Worm (Caenorhabditis elegans) whole organism, L4 larva: Measurements from ENCODE around the gene C45B2.6.

Experiments used
- R02D3.7 ChIP-seq: fragments of 150-350 bp; sonication (generic microtip); optimal IDR thresholded peaks from 3 replicates; lab custom pipeline; 2014; ENCODE audit warnings: missing biosample characterization, missing genetic modification characterization
- T26A8.4 ChIP-seq: fragments of 200-800 bp; sonication (Bioruptor generic); IDR thresholded peaks from 2 replicates; pipeline ENCODE4 v1.3.6; 2022; ENCODE audit warnings: missing genetic modification characterization, missing compliant biosample characterization
- aha-1 ChIP-seq: fragments of 150-350 bp; peaks from one replicate; lab custom pipeline; 2014; ENCODE audit warnings: missing biosample characterization, missing genetic modification characterization
- ctbp-1 ChIP-seq: fragments of 200-800 bp; sonication (Bioruptor generic); IDR thresholded peaks from 2 replicates; pipeline ENCODE4 v1.3.6; 2022; ENCODE audit warnings: missing genetic modification reagents, missing genetic modification characterization, missing compliant biosample characterization
- daf-16 ChIP-seq, 3 experiments: sonication (generic microtip); optimal IDR thresholded peaks; 2 replicates each; lab custom pipeline; 2016 to 2017; ENCODE audit warnings: missing genetic modification characterization in 3 of 3, missing genetic modification reagents in 3 of 3, mild to moderate bottlenecking in 2 of 3, missing compliant biosample characterization in 2 of 3, missing biosample characterization in 1 of 3, moderate library complexity in 1 of 3
- dmd-6 ChIP-seq: fragments of 200-800 bp; sonication (Bioruptor generic); IDR thresholded peaks from 2 replicates; pipeline ENCODE4 v1.3.6; 2022; ENCODE audit warnings: missing genetic modification reagents, missing genetic modification characterization, missing compliant biosample characterization
- dmd-9 ChIP-seq: fragments of 200-800 bp; sonication (Bioruptor generic); IDR thresholded peaks from 2 replicates; pipeline ENCODE4 v1.3.6; 2022; ENCODE audit warnings: missing genetic modification reagents, missing genetic modification characterization, missing compliant biosample characterization
- dve-1 ChIP-seq: sonication (generic microtip); optimal IDR thresholded peaks from 2 replicates; lab custom pipeline; 2017; ENCODE audit warnings: antibody characterized with exemption, mild to moderate bottlenecking, missing genetic modification characterization, missing compliant biosample characterization; ENCODE audit not compliant: insufficient read depth
- gei-8 ChIP-seq: fragments of 200-800 bp; sonication (Bioruptor generic); optimal IDR thresholded peaks from 2 replicates; lab custom pipeline; 2018; ENCODE audit warnings: mild to moderate bottlenecking, missing genetic modification characterization, missing compliant biosample characterization
- hlh-11 ChIP-seq: fragments of 200-800 bp; sonication (Bioruptor generic); optimal IDR thresholded peaks from 2 replicates; lab custom pipeline; 2018; ENCODE audit warnings: mild to moderate bottlenecking, missing genetic modification characterization, missing compliant biosample characterization
- hlh-30 ChIP-seq: sonication (generic microtip); optimal IDR thresholded peaks from 2 replicates; lab custom pipeline; 2017; ENCODE audit warnings: antibody characterized with exemption, mild to moderate bottlenecking, missing genetic modification characterization, missing compliant biosample characterization; ENCODE audit not compliant: insufficient read depth
- lin-1 ChIP-seq: fragments of 200-800 bp; sonication (Bioruptor generic); IDR thresholded peaks from 2 replicates; pipeline ENCODE4 v1.3.6; 2022; ENCODE audit warnings: missing genetic modification reagents, missing genetic modification characterization, missing compliant biosample characterization
- mdl-1 ChIP-seq, 2 experiments: fragments of 150-350 bp in 1 of 2; sonication (generic microtip) in 1 of 2; optimal IDR thresholded peaks; 2 replicates each; lab custom pipeline; 2014 to 2017; ENCODE audit warnings: missing biosample characterization in 2 of 2, missing genetic modification characterization in 2 of 2
- mep-1 ChIP-seq: fragments of 150-350 bp; sonication (generic microtip); optimal IDR thresholded peaks from 3 replicates; lab custom pipeline; 2014; ENCODE audit warnings: missing biosample characterization, missing genetic modification characterization
- mxl-2 ChIP-seq: fragments of 200-800 bp; sonication (Bioruptor generic); conservative IDR thresholded peaks from 2 replicates; pipeline ENCODE4 v1.3.6; 2022; ENCODE audit warnings: missing genetic modification reagents, missing genetic modification characterization, missing compliant biosample characterization
- nhr-10 ChIP-seq: fragments of 150-350 bp; optimal IDR thresholded peaks from 2 replicates; lab custom pipeline; 2014; ENCODE audit warnings: missing biosample characterization, missing genetic modification characterization
- nhr-102 ChIP-seq: sonication (generic microtip); optimal IDR thresholded peaks from 2 replicates; lab custom pipeline; 2016; ENCODE audit warnings: mild to moderate bottlenecking, missing genetic modification characterization, moderate library complexity, missing compliant biosample characterization
- nhr-28 ChIP-seq: fragments of 150-350 bp; optimal IDR thresholded peaks from 2 replicates; lab custom pipeline; 2014; ENCODE audit warnings: missing biosample characterization, missing genetic modification characterization
- nhr-41 ChIP-seq: fragments of 200-800 bp; sonication (Bioruptor generic); IDR thresholded peaks from 2 replicates; pipeline ENCODE4 v1.3.6; 2022; ENCODE audit warnings: missing genetic modification reagents, missing genetic modification characterization, missing compliant biosample characterization
- nhr-48 ChIP-seq: sonication (generic microtip); optimal IDR thresholded peaks from 2 replicates; lab custom pipeline; 2016; ENCODE audit warnings: mild to moderate bottlenecking, missing genetic modification characterization, missing compliant biosample characterization
- pqm-1 ChIP-seq: sonication (generic microtip); optimal IDR thresholded peaks from 2 replicates; lab custom pipeline; 2017; ENCODE audit warnings: missing biosample characterization, missing genetic modification characterization
- snpc-1.2 ChIP-seq: fragments of 200-800 bp; sonication (Bioruptor generic); IDR thresholded peaks from 2 replicates; pipeline ENCODE4 v1.3.6; 2022; ENCODE audit warnings: missing genetic modification reagents, missing genetic modification characterization, missing compliant biosample characterization
- spr-1 ChIP-seq: sonication (generic microtip); optimal IDR thresholded peaks from 2 replicates; lab custom pipeline; 2016; ENCODE audit warnings: mild to moderate bottlenecking, missing genetic modification characterization, missing compliant biosample characterization
- tra-1 ChIP-seq: fragments of 200-800 bp; sonication (Bioruptor generic); IDR thresholded peaks from 2 replicates; pipeline ENCODE4 v1.3.6; 2022; ENCODE audit warnings: missing genetic modification reagents, missing genetic modification characterization, missing compliant biosample characterization
- unc-130 ChIP-seq: sonication (generic microtip); optimal IDR thresholded peaks from 2 replicates; lab custom pipeline; 2016; ENCODE audit warnings: missing genetic modification reagents, missing genetic modification characterization, missing compliant biosample characterization
- unc-62 ChIP-seq, 3 experiments: fragments of 150-350 bp in 1 of 3; sonication (generic microtip); optimal IDR thresholded peaks in 2 of 3; peaks in 1 of 3; 1 replicate in 1 of 3; 2 replicates in 2 of 3; lab custom pipeline; 2014 to 2017; ENCODE audit warnings: missing biosample characterization in 3 of 3, missing genetic modification characterization in 3 of 3, missing genetic modification reagents in 3 of 3, missing genotype in 1 of 3
- zfp-3 ChIP-seq: fragments of 200-800 bp; sonication (Bioruptor generic); conservative IDR thresholded peaks from 2 replicates; pipeline ENCODE4 v1.3.6; 2022; ENCODE audit warnings: missing genetic modification reagents, missing genetic modification characterization, missing compliant biosample characterization
- zip-11 ChIP-seq: fragments of 200-800 bp; sonication (Bioruptor generic); IDR thresholded peaks from 2 replicates; pipeline ENCODE4 v1.3.6; 2022; ENCODE audit warnings: missing genetic modification characterization, missing compliant biosample characterization
- ztf-11 ChIP-seq: fragments of 150-350 bp; optimal IDR thresholded peaks from 2 replicates; lab custom pipeline; 2014; ENCODE audit warnings: missing biosample characterization, missing genetic modification characterization

The C45B2.6 gene

DNA sequence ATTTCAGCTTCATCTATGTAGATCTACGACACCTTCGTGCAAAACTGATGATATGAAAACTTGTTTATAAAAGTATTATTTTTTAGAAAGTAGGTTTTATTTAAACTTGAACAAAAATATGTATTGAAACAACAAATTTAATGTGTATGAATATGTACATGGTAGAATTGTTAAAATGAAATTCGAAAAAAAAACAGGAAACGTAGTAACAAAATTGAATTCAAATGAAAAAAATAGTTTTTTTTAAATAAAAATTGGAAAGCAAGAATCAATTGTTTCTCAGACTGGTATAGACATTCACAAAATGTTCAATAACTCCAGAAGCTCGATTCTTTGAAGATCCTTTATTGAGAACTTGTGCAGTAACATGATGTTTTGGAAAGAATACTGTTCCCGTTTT lies 31.9 kb upstream of the C45B2.6 start:
- TF ChIP-seq nhr-10 (tag; lab: Kevin White, UChicago), result no peak
- TF ChIP-seq unc-62 (GFP tag; optimal IDR thresholded peaks at IDR 0.05 in 1 of 2; lab: Kevin White, UChicago), result peak in 1 of 2 experiments; percentile 90
- TF ChIP-seq unc-62 (tag; optimal IDR thresholded peaks at IDR 0.05; lab: Kevin White, UChicago), result no peak

- no peak for TF ChIP-seq zip-11 (GFP tag; lab: Robert Waterston, UW)
- TF ChIP-seq, all 104 proteins: peak for 0
These were observed 30.2 kb upstream of the C45B2.6 start, which contains the start of gene lelo-3 for ce11 chrX:6022469-6022868. TSS of gene lelo-3 (minus strand) at chrX:6022569.

- peak in 1 of 2 experiments; percentile 6 for TF ChIP-seq mdl-1 (tag; optimal IDR thresholded peaks at IDR 0.05; lab: Kevin White, UChicago)
- no peak for TF ChIP-seq gei-8 (GFP tag; lab: Kevin White, UChicago)
- TF ChIP-seq tra-1 (GFP tag; lab: Robert Waterston, UW), result peak; percentile 39; the same call in 1 of the 2 replicates
- no peak for TF ChIP-seq snpc-1.2 (GFP tag; lab: Robert Waterston, UW)
- peak; percentile 64 for TF ChIP-seq dve-1 (tag; lab: Kevin White, UChicago)
- no peak for TF ChIP-seq spr-1
- TF ChIP-seq lin-1 (GFP tag; lab: Robert Waterston, UW), result 0 out of 2 replicates have a peak, but pooled peaks have one; percentile 32
- peak; percentile 30 for TF ChIP-seq pqm-1 (tag; lab: Kevin White, UChicago)
- peak; percentile 76 for TF ChIP-seq aha-1 (tag; lab: Kevin White, UChicago)
- TF ChIP-seq hlh-30 (tag; lab: Kevin White, UChicago), result peak; percentile 71
- TF ChIP-seq mep-1, result peak; percentile 18
- TF ChIP-seq daf-16 (GFP tag; optimal IDR thresholded peaks at IDR 0.05; lab: Kevin White, UChicago), result no peak
- peak; percentile 90 for TF ChIP-seq daf-16 (tag; optimal IDR thresholded peaks at IDR 0.05; lab: Kevin White, UChicago)
- TF ChIP-seq unc-130, result no peak
- TF ChIP-seq nhr-102 (tag; lab: Kevin White, UChicago), result peak; percentile 15
- peak; percentile 82 for TF ChIP-seq dmd-6
- TF ChIP-seq nhr-48 (tag; lab: Kevin White, UChicago), result peak; percentile 67
- TF ChIP-seq hlh-11, result peak; percentile 82
- TF ChIP-seq nhr-28 (tag; lab: Kevin White, UChicago), result peak; percentile 38
- TF ChIP-seq unc-62 (GFP tag; optimal IDR thresholded peaks at IDR 0.05 in 1 of 2; lab: Kevin White, UChicago), result peak in 1 of 2 experiments; percentile 58
- no peak for TF ChIP-seq unc-62 (tag; optimal IDR thresholded peaks at IDR 0.05; lab: Kevin White, UChicago)
- no peak for TF ChIP-seq ctbp-1 (GFP tag; lab: Robert Waterston, UW)
These were observed 27.7 kb upstream of the C45B2.6 start for ce11 chrX:6024977-6025376.

ce11 chrX:6026732-6027528 lies 25.7 kb upstream of the C45B2.6 start:
- TF ChIP-seq pqm-1 (tag; lab: Kevin White, UChicago) (peak; percentile 38), dmd-6 (peak; percentile 12; the same call in 1 of the 2 replicates), R02D3.7 (no peak), T26A8.4 (GFP tag; lab: Robert Waterston, UW) (no peak), dmd-9 (no peak), daf-16 (GFP tag; optimal IDR thresholded peaks at IDR 0.05; lab: Kevin White, UChicago) (no peak), daf-16 (tag; optimal IDR thresholded peaks at IDR 0.05; lab: Kevin White, UChicago) (peak; percentile 44), zfp-3 (GFP tag; lab: Robert Waterston, UW) (no peak), aha-1 (tag; lab: Kevin White, UChicago) (peak; percentile 70)

ce11 chrX:6029075-6029474 lies 23.6 kb upstream of the C45B2.6 start:
- no peak for TF ChIP-seq hlh-30 (tag; lab: Kevin White, UChicago)
- no peak for TF ChIP-seq nhr-41 (GFP tag; lab: Robert Waterston, UW)
- no peak for TF ChIP-seq ztf-11 (tag; lab: Kevin White, UChicago)
- TF ChIP-seq mxl-2, result no peak
- TF ChIP-seq aha-1 (tag; lab: Kevin White, UChicago), result peak; percentile 50
- peak in 1 of 2 experiments; percentile 98 for TF ChIP-seq unc-62 (GFP tag; optimal IDR thresholded peaks at IDR 0.05 in 1 of 2; lab: Kevin White, UChicago)
- no peak for TF ChIP-seq unc-62 (tag; optimal IDR thresholded peaks at IDR 0.05; lab: Kevin White, UChicago)
